Worm (Caenorhabditis elegans): Measurements from ENCODE around the gene ZK1307.1.

- TF ChIP-seq ceh-28 (tag; optimal IDR thresholded peaks at IDR 0.05) = no peak
- no peak; the same call in 1 of the 2 replicates for TF ChIP-seq hmg-1.1 (GFP tag; IDR thresholded peaks at IDR 0.05)
- TF ChIP-seq zag-1 (tag; optimal IDR thresholded peaks at IDR 0.05) = no peak
- TF ChIP-seq snpc-1.2 (GFP tag; IDR thresholded peaks at IDR 0.05) = no peak
- peak; percentile 6 for TF ChIP-seq ama-1 (optimal IDR thresholded peaks at IDR 0.05)
- TF ChIP-seq lin-15B (tag; optimal IDR thresholded peaks at IDR 0.05) = no peak
- TF ChIP-seq egl-27 (tag; optimal IDR thresholded peaks at IDR 0.05) = no peak
- TF ChIP-seq unc-39 (tag; optimal IDR thresholded peaks at IDR 0.05) = no peak
- TF ChIP-seq nhr-11 (tag; optimal IDR thresholded peaks at IDR 0.05) = peak; percentile 24
Observed at ce11 chrII:9619995-9620535, 35.3 kb downstream of the ZK1307.1 start.
